Fruit fly (Drosophila melanogaster) whole organism, adult: ENCODE data around the gene hng2.

Source experiments
- CG11617 ChIP-seq: fragments of 200-800 bp; sonication (Bioruptor generic); optimal IDR thresholded peaks from 2 replicates; lab custom pipeline; 2017; ENCODE audit warnings: mild to moderate bottlenecking, missing biosample characterization, missing genetic modification reagents, missing genetic modification characterization
- CG12768 ChIP-seq: fragments of 200-800 bp; sonication (Bioruptor generic); optimal IDR thresholded peaks from 2 replicates; lab custom pipeline; 2017; ENCODE audit warnings: missing biosample characterization, missing genetic modification characterization, mild to moderate bottlenecking, moderate library complexity, missing genetic modification reagents
- CG14711 ChIP-seq: fragments of 200-800 bp; sonication (Bioruptor generic); optimal IDR thresholded peaks from 2 replicates; lab custom pipeline; 2018; ENCODE audit warnings: missing biosample characterization, mild to moderate bottlenecking, missing genetic modification characterization, moderate library complexity
- CG1620 ChIP-seq: fragments of 200-800 bp; sonication (Bioruptor generic); optimal IDR thresholded peaks from 2 replicates; lab custom pipeline; 2016; ENCODE audit warnings: missing biosample characterization, missing genetic modification characterization
- CG33017 ChIP-seq: fragments of 200-800 bp; sonication (Bioruptor generic); optimal IDR thresholded peaks from 2 replicates; lab custom pipeline; 2018; ENCODE audit warnings: missing biosample characterization, mild to moderate bottlenecking, missing genetic modification characterization, moderate library complexity
- CG5204 ChIP-seq: fragments of 200-800 bp; sonication (Bioruptor generic); optimal IDR thresholded peaks from 2 replicates; lab custom pipeline; 2016; ENCODE audit warnings: missing biosample characterization, missing genetic modification characterization
- CG7045 ChIP-seq: fragments of 200-800 bp; sonication (Bioruptor generic); optimal IDR thresholded peaks from 2 replicates; lab custom pipeline; 2017; ENCODE audit warnings: missing biosample characterization, mild to moderate bottlenecking, missing genetic modification characterization
- CG7101 ChIP-seq: fragments of 200-800 bp; sonication (Bioruptor generic); optimal IDR thresholded peaks from 2 replicates; lab custom pipeline; 2018; ENCODE audit warnings: missing biosample characterization, mild to moderate bottlenecking, missing genetic modification characterization, moderate library complexity
- Clk ChIP-seq: fragments of 200-800 bp; sonication (Bioruptor generic); optimal IDR thresholded peaks from 2 replicates; lab custom pipeline; 2017; ENCODE audit warnings: missing biosample characterization, missing genetic modification characterization
- Crg-1 ChIP-seq: fragments of 200-800 bp; sonication (Bioruptor generic); optimal IDR thresholded peaks from 2 replicates; lab custom pipeline; 2016; ENCODE audit warnings: missing biosample characterization, missing genetic modification characterization
- Hr96 ChIP-seq: fragments of 200-800 bp; sonication (Bioruptor generic); optimal IDR thresholded peaks from 2 replicates; lab custom pipeline; 2016; ENCODE audit warnings: missing biosample characterization, missing genetic modification characterization
- Mnt ChIP-seq: fragments of 200-800 bp; sonication (Bioruptor generic); optimal IDR thresholded peaks from 2 replicates; lab custom pipeline; 2016; ENCODE audit warnings: missing biosample characterization, mild to moderate bottlenecking, missing genetic modification characterization
- bab1 ChIP-seq: fragments of 200-800 bp; sonication (Bioruptor generic); optimal IDR thresholded peaks from 3 replicates; lab custom pipeline; 2019; ENCODE audit warnings: missing biosample characterization, mild to moderate bottlenecking, missing genetic modification characterization, moderate library complexity
- cic ChIP-seq: fragments of 200-800 bp; sonication (Bioruptor generic); optimal IDR thresholded peaks from 2 replicates; lab custom pipeline; 2017; ENCODE audit warnings: missing biosample characterization, mild to moderate bottlenecking, missing genetic modification characterization, moderate library complexity
- cnc ChIP-seq, 2 experiments: fragments of >200 bp; optimal IDR thresholded peaks; 2 replicates each; lab custom pipeline; 2017
- kay ChIP-seq: fragments of 200-800 bp; sonication (Bioruptor generic); peaks from one replicate; lab custom pipeline; 2016; ENCODE audit warnings: missing biosample characterization, missing genetic modification characterization, borderline replicate concordance
- ovo ChIP-seq: fragments of 200-800 bp; sonication (Bioruptor generic); optimal IDR thresholded peaks from 2 replicates; lab custom pipeline; 2016; ENCODE audit warnings: missing biosample characterization, missing genetic modification characterization
- pad ChIP-seq: fragments of 200-800 bp; sonication (Bioruptor generic); optimal IDR thresholded peaks from 3 replicates; lab custom pipeline; 2017; ENCODE audit warnings: missing biosample characterization, missing genetic modification characterization, mild to moderate bottlenecking, moderate library complexity, missing genetic modification reagents
- tj ChIP-seq: fragments of 200-800 bp; sonication (Bioruptor generic); optimal IDR thresholded peaks from 3 replicates; lab custom pipeline; 2017; ENCODE audit warnings: missing biosample characterization, mild to moderate bottlenecking, missing genetic modification characterization, moderate library complexity
- toe ChIP-seq: fragments of 200-800 bp; sonication (Bioruptor generic); optimal IDR thresholded peaks from 2 replicates; lab custom pipeline; 2016; ENCODE audit warnings: missing biosample characterization, missing genetic modification characterization

The hng2 gene

dm6 chr3R:8807048-8807447 is 926 bp downstream of the hng2 start:
- no peak for TF ChIP-seq CG7101 (tag; lab: Kevin White, UChicago)
- no peak for TF ChIP-seq bab1 (GFP tag; lab: Kevin White, UChicago)
- no peak for TF ChIP-seq Clk (GFP tag; lab: Kevin White, UChicago)
- no peak for TF ChIP-seq CG5204
- no peak for TF ChIP-seq CG7045 (GFP tag; lab: Kevin White, UChicago)
- no peak for TF ChIP-seq tj (GFP tag; lab: Kevin White, UChicago)

dm6 chr3R:8807831-8808517 is 1.9 kb downstream of the hng2 start:
- TF ChIP-seq CG11617 (GFP tag; lab: Kevin White, UChicago) (no peak), Crg-1 (GFP tag; lab: Kevin White, UChicago) (no peak), cic (GFP tag; lab: Kevin White, UChicago) (no peak), ovo (no peak), cnc (optimal IDR thresholded peaks at IDR 0.05; lab: Kevin White, UChicago) (no peak), pad (no peak), tj (GFP tag; lab: Kevin White, UChicago) (no peak), CG14711 (tag; lab: Kevin White, UChicago) (no peak), CG1620 (GFP tag; lab: Kevin White, UChicago) (no peak), bab1 (GFP tag; lab: Kevin White, UChicago) (no peak), kay (no peak), CG5204 (no peak), toe (no peak)

- TF ChIP-seq toe (no peak), CG33017 (tag; lab: Kevin White, UChicago) (peak; percentile 6)
Measured at dm6 chr3R:8808518-8808921, 2.4 kb downstream of the hng2 start.

dm6 chr3R:8809712-8810111 is 3.6 kb downstream of the hng2 start:
- no peak for TF ChIP-seq pad
- TF ChIP-seq cic (GFP tag; lab: Kevin White, UChicago) = peak; percentile 94
- peak; percentile 17 for TF ChIP-seq Mnt (GFP tag; lab: Kevin White, UChicago)

- peak; percentile 91 for TF ChIP-seq Mnt (GFP tag; lab: Kevin White, UChicago)
- TF ChIP-seq CG5204 = no peak
- peak; percentile 98 for TF ChIP-seq kay
- TF ChIP-seq cnc (optimal IDR thresholded peaks at IDR 0.05; lab: Kevin White, UChicago) = no peak
- TF ChIP-seq pad = peak; percentile 70
- peak; percentile 94 for TF ChIP-seq Crg-1 (GFP tag; lab: Kevin White, UChicago)
- TF ChIP-seq Hr96 (GFP tag; lab: Kevin White, UChicago) = no peak
- TF ChIP-seq ovo = peak; percentile 93
- TF ChIP-seq toe = peak; percentile 56
- peak; percentile 65 for TF ChIP-seq tj (GFP tag; lab: Kevin White, UChicago)
- peak; percentile 70 for TF ChIP-seq CG1620 (GFP tag; lab: Kevin White, UChicago)
- TF ChIP-seq CG11617 (GFP tag; lab: Kevin White, UChicago) = peak; percentile 84
- peak; percentile 42 for TF ChIP-seq Clk (GFP tag; lab: Kevin White, UChicago)
- TF ChIP-seq CG33017 (tag; lab: Kevin White, UChicago) = peak; percentile 91
- peak; percentile 98 for TF ChIP-seq cic (GFP tag; lab: Kevin White, UChicago)
- TF ChIP-seq CG12768 (GFP tag; lab: Kevin White, UChicago) = peak; percentile 93
- peak; percentile 87 for TF ChIP-seq CG7101 (tag; lab: Kevin White, UChicago)
- TF ChIP-seq CG14711 (tag; lab: Kevin White, UChicago) = peak; percentile 57
- TF ChIP-seq bab1 (GFP tag; lab: Kevin White, UChicago) = peak; percentile 57
- peak; percentile 80 for TF ChIP-seq CG7045 (GFP tag; lab: Kevin White, UChicago)
Measured at dm6 chr3R:8810397-8811184, 4.5 kb downstream of the hng2 start.

- TF ChIP-seq CG12768 (GFP tag; lab: Kevin White, UChicago) (peak; percentile 81), cic (GFP tag; lab: Kevin White, UChicago) (peak; percentile 79), cnc (optimal IDR thresholded peaks at IDR 0.05; lab: Kevin White, UChicago) (no peak), pad (peak; percentile 74), ovo (peak; percentile 31), CG7045 (GFP tag; lab: Kevin White, UChicago) (peak; percentile 91), kay (peak; percentile 92), CG1620 (GFP tag; lab: Kevin White, UChicago) (no peak), Crg-1 (GFP tag; lab: Kevin White, UChicago) (peak; percentile 68), CG7101 (tag; lab: Kevin White, UChicago) (peak; percentile 91), CG33017 (tag; lab: Kevin White, UChicago) (peak; percentile 94), tj (GFP tag; lab: Kevin White, UChicago) (no peak), CG5204 (no peak), CG14711 (tag; lab: Kevin White, UChicago) (peak; percentile 86), Mnt (GFP tag; lab: Kevin White, UChicago) (peak; percentile 45), toe (peak; percentile 42), Hr96 (GFP tag; lab: Kevin White, UChicago) (peak; percentile 56), Clk (GFP tag; lab: Kevin White, UChicago) (peak; percentile 65), bab1 (GFP tag; lab: Kevin White, UChicago) (peak; percentile 43), CG11617 (GFP tag; lab: Kevin White, UChicago) (peak; percentile 70)
Measured at dm6 chr3R:8811323-8811936, 5.3 kb downstream of the hng2 start.
